Fruit fly (Drosophila melanogaster) whole organism, adult: Measurements from ENCODE around the gene Mob2.

ENCODE experiments used
- Crg-1 ChIP-seq: fragments of 200-800 bp; sonication (Bioruptor generic); optimal IDR thresholded peaks from 2 replicates; lab custom pipeline; 2016; ENCODE audit warnings: missing biosample characterization, missing genetic modification characterization
- kay ChIP-seq: fragments of 200-800 bp; sonication (Bioruptor generic); peaks from one replicate; lab custom pipeline; 2016; ENCODE audit warnings: missing biosample characterization, missing genetic modification characterization, borderline replicate concordance
- tj ChIP-seq: fragments of 200-800 bp; sonication (Bioruptor generic); optimal IDR thresholded peaks from 3 replicates; lab custom pipeline; 2017; ENCODE audit warnings: missing biosample characterization, mild to moderate bottlenecking, missing genetic modification characterization, moderate library complexity

- TF ChIP-seq kay (GFP tag; lab: Kevin White, UChicago) (peak; percentile 61), Crg-1 (GFP tag; lab: Kevin White, UChicago) (no peak), tj (GFP tag; lab: Kevin White, UChicago) (peak; percentile 20)
Observed at dm6 chr3L:11525765-11526164, 36.3 kb downstream of the Mob2 start.
